Worm (Caenorhabditis elegans): Measurements from ENCODE around the gene F14H8.4.

DNA sequence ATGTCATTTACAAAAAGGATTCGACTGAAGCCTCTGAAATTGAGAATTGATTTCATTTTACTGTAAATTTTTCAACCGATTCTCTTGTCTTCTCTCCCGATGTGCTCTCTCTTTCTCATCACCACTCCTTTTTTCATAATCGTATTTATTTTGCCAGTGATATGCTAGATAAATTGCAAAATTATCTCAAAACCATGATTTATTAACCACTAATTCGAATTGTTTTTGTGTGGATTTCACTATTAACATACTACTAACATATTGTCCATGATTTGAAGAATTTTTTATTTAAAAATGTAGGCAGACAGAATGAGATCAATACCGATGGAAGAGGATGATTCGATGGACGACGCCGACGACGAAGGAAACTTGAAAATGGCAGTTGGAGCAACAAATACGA is 43.5 kb downstream of the F14H8.4 start, which contains the start of gene C25D7.10:
- TF ChIP-seq nhr-111 (GFP tag; optimal IDR thresholded peaks at IDR 0.05) (no peak), daf-19 (GFP tag; conservative IDR thresholded peaks at IDR 0.05) (no peak), T20F7.1 (GFP tag; optimal IDR thresholded peaks at IDR 0.05) (no peak), nhr-11 (tag; optimal IDR thresholded peaks at IDR 0.05) (no peak), unc-130 (GFP tag; optimal IDR thresholded peaks at IDR 0.05) (no peak), tra-1 (GFP tag; IDR thresholded peaks at IDR 0.05) (no peak), F37D6.2 (tag; optimal IDR thresholded peaks at IDR 0.05) (no peak), pqm-1 (tag; optimal IDR thresholded peaks at IDR 0.05) (no peak), hif-1 (tag; optimal IDR thresholded peaks at IDR 0.05) (no peak), mxl-3 (GFP tag; optimal IDR thresholded peaks at IDR 0.05) (no peak), snpc-4 (tag; optimal IDR thresholded peaks at IDR 0.05) (no peak), ces-1 (GFP tag; optimal IDR thresholded peaks at IDR 0.05) (no peak), lsy-2 (tag; optimal IDR thresholded peaks at IDR 0.05) (no peak)

Measured in whole organism, L4 larva.